Worm (Caenorhabditis elegans) whole organism, L4 larva: ENCODE measurements around the gene ttr-28.

Source experiments
- F44E2.7 ChIP-seq: fragments of 200-800 bp; sonication (Bioruptor generic); IDR thresholded peaks from 2 replicates; pipeline ENCODE4 v2.1.2; 2022; ENCODE audit warnings: missing genetic modification characterization, missing compliant biosample characterization
- F49E8.2 ChIP-seq: sonication (generic microtip); optimal IDR thresholded peaks from 2 replicates; lab custom pipeline; 2016; ENCODE audit warnings: missing compliant biosample characterization, mild to moderate bottlenecking, missing genetic modification characterization, borderline replicate concordance
- R02D3.7 ChIP-seq: fragments of 150-350 bp; sonication (generic microtip); optimal IDR thresholded peaks from 3 replicates; lab custom pipeline; 2014; ENCODE audit warnings: missing biosample characterization, missing genetic modification characterization
- aha-1 ChIP-seq: fragments of 150-350 bp; peaks from one replicate; lab custom pipeline; 2014; ENCODE audit warnings: missing biosample characterization, missing genetic modification characterization
- aly-2 ChIP-seq: sonication (generic microtip); optimal IDR thresholded peaks from 2 replicates; lab custom pipeline; 2018; ENCODE audit warnings: missing biosample characterization, missing genetic modification characterization
- ceh-20 ChIP-seq: fragments of 200-800 bp; sonication (Bioruptor generic); IDR thresholded peaks from 2 replicates; pipeline ENCODE4 v1.3.6; 2022; ENCODE audit warnings: missing genetic modification reagents, missing genetic modification characterization, missing compliant biosample characterization
- ceh-44 ChIP-seq: fragments of 200-800 bp; sonication (Bioruptor generic); IDR thresholded peaks from 2 replicates; pipeline ENCODE4 v1.3.6; 2022; ENCODE audit warnings: missing genetic modification reagents, missing genetic modification characterization, missing compliant biosample characterization
- ceh-82 ChIP-seq: sonication (generic microtip); optimal IDR thresholded peaks from 2 replicates; lab custom pipeline; 2017; ENCODE audit warnings: missing biosample characterization, missing genetic modification characterization
- daf-16 ChIP-seq, 3 experiments: sonication (generic microtip); optimal IDR thresholded peaks; 2 replicates each; lab custom pipeline; 2016 to 2017; ENCODE audit warnings: missing genetic modification characterization in 3 of 3, missing genetic modification reagents in 3 of 3, mild to moderate bottlenecking in 2 of 3, missing compliant biosample characterization in 2 of 3, missing biosample characterization in 1 of 3, moderate library complexity in 1 of 3
- daf-8 ChIP-seq: fragments of 200-800 bp; sonication (Bioruptor generic); IDR thresholded peaks from 2 replicates; pipeline ENCODE4 v1.3.6; 2022; ENCODE audit warnings: missing genetic modification characterization, missing compliant biosample characterization
- dmd-6 ChIP-seq: fragments of 200-800 bp; sonication (Bioruptor generic); IDR thresholded peaks from 2 replicates; pipeline ENCODE4 v1.3.6; 2022; ENCODE audit warnings: missing genetic modification reagents, missing genetic modification characterization, missing compliant biosample characterization
- dmd-9 ChIP-seq: fragments of 200-800 bp; sonication (Bioruptor generic); IDR thresholded peaks from 2 replicates; pipeline ENCODE4 v1.3.6; 2022; ENCODE audit warnings: missing genetic modification reagents, missing genetic modification characterization, missing compliant biosample characterization
- dve-1 ChIP-seq: sonication (generic microtip); optimal IDR thresholded peaks from 2 replicates; lab custom pipeline; 2017; ENCODE audit warnings: antibody characterized with exemption, mild to moderate bottlenecking, missing genetic modification characterization, missing compliant biosample characterization; ENCODE audit not compliant: insufficient read depth
- egl-27 ChIP-seq: sonication (generic microtip); optimal IDR thresholded peaks from 3 replicates; lab custom pipeline; 2017; ENCODE audit warnings: missing biosample characterization, missing genetic modification reagents, missing genetic modification characterization
- hlh-11 ChIP-seq: fragments of 200-800 bp; sonication (Bioruptor generic); optimal IDR thresholded peaks from 2 replicates; lab custom pipeline; 2018; ENCODE audit warnings: mild to moderate bottlenecking, missing genetic modification characterization, missing compliant biosample characterization
- hmg-1.1 ChIP-seq: fragments of 200-800 bp; sonication (Bioruptor generic); IDR thresholded peaks from 2 replicates; pipeline ENCODE4 v1.3.6; 2022; ENCODE audit warnings: missing genetic modification reagents, missing genetic modification characterization, missing compliant biosample characterization
- lin-38 ChIP-seq: fragments of 200-800 bp; sonication (Bioruptor generic); IDR thresholded peaks from 2 replicates; pipeline ENCODE4 v1.3.6; 2022; ENCODE audit warnings: missing genetic modification reagents, missing genetic modification characterization, missing compliant biosample characterization
- lin-39 ChIP-seq: fragments of 150-350 bp; optimal IDR thresholded peaks from 2 replicates; lab custom pipeline; 2014; ENCODE audit warnings: missing biosample characterization, missing genetic modification reagents, missing genetic modification characterization
- lsy-2 ChIP-seq, 2 experiments: fragments of 150-350 bp in 1 of 2; sonication (generic microtip) in 1 of 2; optimal IDR thresholded peaks; 2 replicates each; lab custom pipeline; 2014 to 2017; ENCODE audit warnings: missing biosample characterization in 2 of 2, missing genetic modification characterization in 2 of 2
- mxl-3 ChIP-seq: fragments of 200-800 bp; sonication (Bioruptor generic); optimal IDR thresholded peaks from 2 replicates; lab custom pipeline; 2018; ENCODE audit warnings: mild to moderate bottlenecking, missing genetic modification characterization, missing compliant biosample characterization
- nhr-10 ChIP-seq: fragments of 150-350 bp; optimal IDR thresholded peaks from 2 replicates; lab custom pipeline; 2014; ENCODE audit warnings: missing biosample characterization, missing genetic modification characterization
- nhr-25 ChIP-seq: sonication (generic microtip); optimal IDR thresholded peaks from 2 replicates; lab custom pipeline; 2017; ENCODE audit warnings: missing genetic modification characterization, mild to moderate bottlenecking, missing compliant biosample characterization, antibody characterized with exemption, moderate library complexity, borderline replicate concordance; ENCODE audit not compliant: insufficient read depth
- nhr-28 ChIP-seq: fragments of 150-350 bp; optimal IDR thresholded peaks from 2 replicates; lab custom pipeline; 2014; ENCODE audit warnings: missing biosample characterization, missing genetic modification characterization
- nhr-6 ChIP-seq: fragments of 150-350 bp; optimal IDR thresholded peaks from 2 replicates; lab custom pipeline; 2014; ENCODE audit warnings: missing biosample characterization, missing genetic modification characterization
- nhr-76 ChIP-seq: fragments of 150-350 bp; optimal IDR thresholded peaks from 2 replicates; lab custom pipeline; 2014; ENCODE audit warnings: missing biosample characterization, missing genetic modification characterization
- nhr-77 ChIP-seq: fragments of 150-350 bp; optimal IDR thresholded peaks from 2 replicates; lab custom pipeline; 2014; ENCODE audit warnings: missing biosample characterization, missing genetic modification characterization
- pha-4 ChIP-seq, 2 experiments: fragments of 150-350 bp in 1 of 2; fragments of 200-800 bp in 1 of 2; sonication (Bioruptor generic) in 1 of 2; IDR thresholded peaks in 1 of 2; optimal IDR thresholded peaks in 1 of 2; 2 replicates each; pipeline versions ENCODE4 v1.3.6 to Lab custom; 2014 to 2022; ENCODE audit warnings: missing genetic modification characterization in 2 of 2, missing genetic modification reagents in 2 of 2, missing biosample characterization in 1 of 2, missing compliant biosample characterization in 1 of 2
- php-3 ChIP-seq: fragments of 200-800 bp; sonication (Bioruptor generic); IDR thresholded peaks from 2 replicates; pipeline ENCODE4 v1.3.6; 2022; ENCODE audit warnings: missing genetic modification reagents, missing genetic modification characterization, missing compliant biosample characterization
- pqm-1 ChIP-seq: sonication (generic microtip); optimal IDR thresholded peaks from 2 replicates; lab custom pipeline; 2017; ENCODE audit warnings: missing biosample characterization, missing genetic modification characterization
- saeg-2 ChIP-seq: fragments of 200-800 bp; sonication (Bioruptor generic); IDR thresholded peaks from 2 replicates; pipeline ENCODE4 v1.3.6; 2022; ENCODE audit warnings: missing genetic modification reagents, missing genetic modification characterization, missing compliant biosample characterization
- set-16 ChIP-seq: fragments of 200-800 bp; sonication (Bioruptor generic); IDR thresholded peaks from 2 replicates; pipeline ENCODE4 v1.3.6; 2022; ENCODE audit warnings: missing genetic modification reagents, missing genetic modification characterization, missing compliant biosample characterization
- tag-97 ChIP-seq: fragments of 200-800 bp; sonication (Bioruptor generic); IDR thresholded peaks from 2 replicates; pipeline ENCODE4 v1.3.6; 2022; ENCODE audit warnings: missing genetic modification characterization, missing compliant biosample characterization
- tra-1 ChIP-seq: fragments of 200-800 bp; sonication (Bioruptor generic); IDR thresholded peaks from 2 replicates; pipeline ENCODE4 v1.3.6; 2022; ENCODE audit warnings: missing genetic modification reagents, missing genetic modification characterization, missing compliant biosample characterization
- unc-62 ChIP-seq, 3 experiments: fragments of 150-350 bp in 1 of 3; sonication (generic microtip); optimal IDR thresholded peaks in 2 of 3; peaks in 1 of 3; 1 replicate in 1 of 3; 2 replicates in 2 of 3; lab custom pipeline; 2014 to 2017; ENCODE audit warnings: missing biosample characterization in 3 of 3, missing genetic modification characterization in 3 of 3, missing genetic modification reagents in 3 of 3, missing genotype in 1 of 3
- vab-7 ChIP-seq: fragments of 200-800 bp; sonication (Bioruptor generic); IDR thresholded peaks from 2 replicates; pipeline ENCODE4 v1.3.6; 2022; ENCODE audit warnings: missing genetic modification reagents, missing genetic modification characterization, missing compliant biosample characterization
- zag-1 ChIP-seq: fragments of 150-350 bp; optimal IDR thresholded peaks from 2 replicates; lab custom pipeline; 2014; ENCODE audit warnings: missing biosample characterization, missing genetic modification characterization
- zfp-3 ChIP-seq: fragments of 200-800 bp; sonication (Bioruptor generic); conservative IDR thresholded peaks from 2 replicates; pipeline ENCODE4 v1.3.6; 2022; ENCODE audit warnings: missing genetic modification reagents, missing genetic modification characterization, missing compliant biosample characterization

ttr-28 gene

DNA sequence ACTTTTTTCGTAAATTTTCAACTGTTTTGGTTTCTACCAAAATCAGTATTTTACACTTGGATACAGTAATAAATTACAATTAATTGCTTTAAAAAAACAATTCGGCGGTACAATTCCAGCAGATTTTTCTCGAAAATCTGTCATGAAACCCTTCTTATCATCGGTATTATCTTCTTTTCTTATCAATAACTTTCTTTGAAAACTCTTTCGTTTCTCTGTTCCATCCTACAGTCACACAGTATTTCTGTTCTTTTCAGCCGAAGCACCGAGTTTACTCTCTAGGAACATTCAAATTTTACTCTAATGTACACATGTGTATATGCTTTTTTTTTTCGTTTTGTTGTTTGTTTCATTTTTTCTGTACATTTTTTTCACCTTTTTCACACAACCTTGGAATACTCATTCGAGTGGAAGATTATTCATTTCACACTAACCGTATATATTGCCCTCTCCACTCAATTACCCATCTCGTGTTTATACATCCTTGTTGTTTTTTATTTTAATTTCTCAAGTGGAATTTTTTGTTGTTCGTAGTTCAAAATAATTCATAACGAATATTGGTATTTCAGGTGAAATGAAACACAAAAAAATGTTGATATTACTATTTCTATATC is 4.7 kb upstream of the ttr-28 start, which contains the start of gene nid-1:
Gene nid-1, plus strand, starts transcription at position 564 of the 614 bp plus-strand sequence.
- TF ChIP-seq nhr-28 (tag; lab: Kevin White, UChicago) (peak; percentile 51), zag-1 (tag; lab: Kevin White, UChicago) (no peak), hlh-11 (tag; lab: Kevin White, UChicago) (peak; percentile 64), nhr-10 (tag; lab: Kevin White, UChicago) (no peak), R02D3.7 (no peak), lin-39 (tag; lab: Kevin White, UChicago) (no peak), tag-97 (GFP tag; lab: Robert Waterston, UW) (no peak), ceh-44 (GFP tag; lab: Robert Waterston, UW) (no peak), pha-4 (GFP tag; IDR thresholded peaks at IDR 0.05; lab: Robert Waterston, UW) (no peak), pha-4 (tag; optimal IDR thresholded peaks at IDR 0.05; lab: Kevin White, UChicago) (no peak), F49E8.2 (no peak), nhr-77 (peak; percentile 16), set-16 (GFP tag; lab: Robert Waterston, UW) (no peak), pqm-1 (tag; lab: Kevin White, UChicago) (peak; percentile 51), ceh-20 (GFP tag; lab: Robert Waterston, UW) (0 out of 2 replicates have a peak, but pooled peaks have one; percentile 41), egl-27 (tag; lab: Kevin White, UChicago) (no peak), dve-1 (tag; lab: Kevin White, UChicago) (peak; percentile 67), hmg-1.1 (GFP tag; lab: Robert Waterston, UW) (no peak), F44E2.7 (no peak), mxl-3 (GFP tag; lab: Kevin White, UChicago) (no peak), daf-16 (GFP tag; optimal IDR thresholded peaks at IDR 0.05; lab: Kevin White, UChicago) (no peak), daf-16 (tag; optimal IDR thresholded peaks at IDR 0.05; lab: Kevin White, UChicago) (peak; percentile 96), php-3 (GFP tag; lab: Robert Waterston, UW) (peak; percentile 93), nhr-25 (no peak), dmd-6 (GFP tag; lab: Robert Waterston, UW) (peak; percentile 76), unc-62 (GFP tag; optimal IDR thresholded peaks at IDR 0.05 in 1 of 2; lab: Kevin White, UChicago) (peak in 1 of 2 experiments; percentile 29), unc-62 (tag; optimal IDR thresholded peaks at IDR 0.05; lab: Kevin White, UChicago) (no peak)

ce11 chrV:12908614-12909013 is 3.6 kb upstream of the ttr-28 start:
- TF ChIP-seq nhr-6 (tag; lab: Kevin White, UChicago) (no peak), tra-1 (GFP tag; lab: Robert Waterston, UW) (no peak), aha-1 (peak; percentile 65), hmg-1.1 (GFP tag; lab: Robert Waterston, UW) (0 out of 2 replicates have a peak, but pooled peaks have one; percentile 19), lin-39 (tag; lab: Kevin White, UChicago) (no peak), dve-1 (tag; lab: Kevin White, UChicago) (peak; percentile 6), dmd-6 (GFP tag; lab: Robert Waterston, UW) (peak; percentile 80), nhr-76 (tag; lab: Kevin White, UChicago) (no peak), zfp-3 (GFP tag; lab: Robert Waterston, UW) (no peak), hlh-11 (tag; lab: Kevin White, UChicago) (peak; percentile 53), dmd-9 (GFP tag; lab: Robert Waterston, UW) (no peak), aly-2 (tag; lab: Kevin White, UChicago) (no peak), saeg-2 (GFP tag; lab: Robert Waterston, UW) (peak; percentile 70; the same call in 1 of the 2 replicates), daf-8 (GFP tag; lab: Robert Waterston, UW) (no peak)

ce11 chrV:12907436-12907835 is 2.5 kb upstream of the ttr-28 start:
- TF ChIP-seq hlh-11 (tag; lab: Kevin White, UChicago): no peak
- no peak for TF ChIP-seq lsy-2 (tag; optimal IDR thresholded peaks at IDR 0.05; lab: Kevin White, UChicago)
- TF ChIP-seq vab-7 (GFP tag; lab: Robert Waterston, UW): no peak
- no peak for TF ChIP-seq ceh-82 (tag; lab: Kevin White, UChicago)
- TF ChIP-seq lin-38 (GFP tag; lab: Robert Waterston, UW): no peak
